Fruit fly (Drosophila melanogaster) whole organism, wandering third instar larva: ENCODE results near the gene Lk6.

Source experiments
- Abd-B ChIP-seq: fragments of >200 bp; optimal IDR thresholded peaks from 2 replicates; lab custom pipeline; 2017; ENCODE audit warnings: missing biosample characterization, missing genetic modification characterization
- CG32264 ChIP-seq: fragments of 200-800 bp; sonication (Bioruptor generic); optimal IDR thresholded peaks from 2 replicates; lab custom pipeline; 2016; ENCODE audit warnings: missing biosample characterization, missing genetic modification characterization
- CG9705 ChIP-seq: fragments of 200-800 bp; sonication (Bioruptor generic); optimal IDR thresholded peaks from 2 replicates; lab custom pipeline; 2018; ENCODE audit warnings: missing biosample characterization, mild to moderate bottlenecking, missing genetic modification characterization
- CrebA ChIP-seq: fragments of 200-800 bp; sonication (Bioruptor generic); optimal IDR thresholded peaks from 2 replicates; lab custom pipeline; 2016; ENCODE audit warnings: missing biosample characterization, mild to moderate bottlenecking, missing genetic modification characterization, borderline replicate concordance
- Dfd ChIP-seq: fragments of >200 bp; optimal IDR thresholded peaks from 2 replicates; lab custom pipeline; 2017; ENCODE audit warnings: missing biosample characterization, missing genetic modification characterization
- GATAd ChIP-seq: sonication (Bioruptor generic); optimal IDR thresholded peaks from 2 replicates; lab custom pipeline; 2016; ENCODE audit warnings: missing biosample characterization, missing genetic modification characterization
- HLH106 ChIP-seq: fragments of 200-800 bp; optimal IDR thresholded peaks from 3 replicates; lab custom pipeline; 2019; ENCODE audit warnings: missing biosample characterization, mild to moderate bottlenecking, missing genetic modification characterization, moderate library complexity
- Hnf4 ChIP-seq: fragments of 200-800 bp; sonication (Bioruptor generic); optimal IDR thresholded peaks from 2 replicates; lab custom pipeline; 2016; ENCODE audit warnings: missing biosample characterization, mild to moderate bottlenecking, missing genetic modification characterization
- Hr78 ChIP-seq: fragments of >200 bp; optimal IDR thresholded peaks from 2 replicates; lab custom pipeline; 2017; ENCODE audit warnings: missing biosample characterization, missing genetic modification characterization
- Hr83 ChIP-seq: fragments of 200-300 bp; sonication (Bioruptor generic); optimal IDR thresholded peaks from 2 replicates; lab custom pipeline; 2016; ENCODE audit warnings: missing biosample characterization, mild to moderate bottlenecking, missing genetic modification characterization, moderate library complexity; ENCODE audit not compliant: poor library complexity, severe bottlenecking
- Jra ChIP-seq: sonication (Bioruptor generic); optimal IDR thresholded peaks from 2 replicates; lab custom pipeline; 2016; ENCODE audit warnings: missing biosample characterization, missing genetic modification characterization
- Mio ChIP-seq: sonication (Bioruptor generic); optimal IDR thresholded peaks from 2 replicates; lab custom pipeline; 2016; ENCODE audit warnings: missing biosample characterization, missing genetic modification characterization
- Myc ChIP-seq: fragments of >200 bp; optimal IDR thresholded peaks from 2 replicates; lab custom pipeline; 2017
- N ChIP-seq: fragments of >200 bp; optimal IDR thresholded peaks from 2 replicates; lab custom pipeline; 2018; ENCODE audit warnings: missing biosample characterization, missing external identifiers, missing genetic modification characterization
- OdsH ChIP-seq: fragments of 200-800 bp; sonication (Bioruptor generic); optimal IDR thresholded peaks from 2 replicates; lab custom pipeline; 2016; ENCODE audit warnings: missing biosample characterization, mild to moderate bottlenecking, missing genetic modification characterization
- Rel ChIP-seq, 2 experiments: fragments of 200-800 bp; sonication (Bioruptor generic) in 1 of 2; optimal IDR thresholded peaks; 2 replicates in 1 of 2; 3 replicates in 1 of 2; lab custom pipeline; 2016 to 2019; ENCODE audit warnings: mild to moderate bottlenecking in 2 of 2, missing biosample characterization in 2 of 2, missing genetic modification characterization in 2 of 2, moderate library complexity in 1 of 2
- Sp1 ChIP-seq: fragments of 200-800 bp; sonication (Bioruptor generic); optimal IDR thresholded peaks from 3 replicates; lab custom pipeline; 2019; ENCODE audit warnings: missing biosample characterization, mild to moderate bottlenecking, missing genetic modification characterization, moderate library complexity
- Vsx2 ChIP-seq: fragments of 200-300, 225-300 bp; sonication (Bioruptor generic); optimal IDR thresholded peaks from 2 replicates; lab custom pipeline; 2018; ENCODE audit warnings: missing biosample characterization, missing genetic modification characterization; ENCODE audit not compliant: partially characterized antibody
- br ChIP-seq: fragments of 200-800 bp; sonication (Bioruptor generic); optimal IDR thresholded peaks from 2 replicates; lab custom pipeline; 2016; ENCODE audit warnings: missing biosample characterization, missing genetic modification characterization
- brk ChIP-seq: fragments of 200-800 bp; sonication (Bioruptor generic); optimal IDR thresholded peaks from 2 replicates; lab custom pipeline; 2016; ENCODE audit warnings: missing biosample characterization, mild to moderate bottlenecking, missing genetic modification characterization
- dl ChIP-seq, 2 experiments: fragments of 175-275, 200-275 bp in 1 of 2; fragments of 200-275 bp in 1 of 2; sonication (Bioruptor generic); optimal IDR thresholded peaks; lab custom pipeline; 2018; ENCODE audit warnings: mild to moderate bottlenecking in 2 of 2, missing biosample characterization in 2 of 2, missing genetic modification characterization in 2 of 2, moderate library complexity in 2 of 2; ENCODE audit not compliant: partially characterized antibody in 2 of 2, insufficient read depth in 1 of 2
- dmrt93B ChIP-seq: fragments of 200-800 bp; sonication (Bioruptor generic); optimal IDR thresholded peaks from 2 replicates; lab custom pipeline; 2018; ENCODE audit warnings: missing biosample characterization, mild to moderate bottlenecking, missing genetic modification characterization
- ey ChIP-seq: fragments of 200-800 bp; sonication (Bioruptor generic); optimal IDR thresholded peaks from 2 replicates; lab custom pipeline; 2016; ENCODE audit warnings: missing biosample characterization, missing genetic modification characterization
- foxo ChIP-seq, 2 experiments: fragments of 200-800 bp; sonication (Bioruptor generic); optimal IDR thresholded peaks; 2 replicates in 1 of 2; 3 replicates in 1 of 2; lab custom pipeline; 2016 to 2017; ENCODE audit warnings: missing biosample characterization in 2 of 2, missing genetic modification characterization in 2 of 2
- fru ChIP-seq: fragments of 200-800 bp; sonication (Bioruptor generic); optimal IDR thresholded peaks from 3 replicates; lab custom pipeline; 2016; ENCODE audit warnings: missing biosample characterization, mild to moderate bottlenecking, missing genetic modification characterization
- h ChIP-seq: fragments of 200-800 bp; sonication (Bioruptor generic); optimal IDR thresholded peaks from 3 replicates; lab custom pipeline; 2016; ENCODE audit warnings: missing biosample characterization, mild to moderate bottlenecking, missing genetic modification characterization
- jim ChIP-seq: fragments of 175-275, 200-325 bp; sonication (Bioruptor generic); optimal IDR thresholded peaks from 2 replicates; lab custom pipeline; 2016; ENCODE audit warnings: missing biosample characterization, mild to moderate bottlenecking, missing genetic modification characterization
- lola ChIP-seq: fragments of >200 bp; optimal IDR thresholded peaks from 2 replicates; lab custom pipeline; 2017; ENCODE audit warnings: missing biosample characterization, missing genetic modification characterization
- pan ChIP-seq: fragments of >200 bp; optimal IDR thresholded peaks from 2 replicates; lab custom pipeline; 2017
- psq ChIP-seq: fragments of 200-800 bp; sonication (Bioruptor generic); optimal IDR thresholded peaks from 3 replicates; lab custom pipeline; 2017; ENCODE audit warnings: missing biosample characterization, mild to moderate bottlenecking, missing genetic modification characterization, moderate library complexity
- rgr ChIP-seq: fragments of 200-800 bp; sonication (Bioruptor generic); optimal IDR thresholded peaks from 3 replicates; lab custom pipeline; 2016; ENCODE audit warnings: missing biosample characterization, mild to moderate bottlenecking, missing genetic modification characterization
- sv ChIP-seq: fragments of 200-800 bp; sonication (Bioruptor generic); optimal IDR thresholded peaks from 3 replicates; lab custom pipeline; 2016; ENCODE audit warnings: missing biosample characterization, missing genetic modification characterization
- tai ChIP-seq: sonication (Bioruptor generic); optimal IDR thresholded peaks from 2 replicates; lab custom pipeline; 2016; ENCODE audit warnings: missing biosample characterization, missing genetic modification characterization
- usp ChIP-seq: fragments of >200 bp; optimal IDR thresholded peaks from 2 replicates; lab custom pipeline; 2017; ENCODE audit warnings: missing biosample characterization, missing genetic modification characterization
- woc ChIP-seq: sonication (Bioruptor generic); optimal IDR thresholded peaks from 2 replicates; lab custom pipeline; 2016; ENCODE audit warnings: missing biosample characterization, mild to moderate bottlenecking, missing genetic modification characterization

Lk6 gene

dm6 chr3R:11807641-11808040 lies 43.4 kb upstream of the Lk6 start:
- TF ChIP-seq usp (GFP tag; lab: Kevin White, UChicago) (no peak), HLH106 (tag; lab: Kevin White, UChicago) (no peak), psq (no peak), Hr78 (GFP tag; lab: Kevin White, UChicago) (no peak), fru (GFP tag; lab: Kevin White, UChicago) (no peak), sv (GFP tag; lab: Kevin White, UChicago) (no peak), jim (no peak), foxo (GFP tag; optimal IDR thresholded peaks at IDR 0.05; lab: Kevin White, UChicago) (no peak), CrebA (no peak), tai (GFP tag; lab: Kevin White, UChicago) (no peak), lola (GFP tag; lab: Kevin White, UChicago) (no peak), dmrt93B (no peak), Mio (GFP tag; lab: Kevin White, UChicago) (no peak), pan (lab: Kevin White, UChicago) (no peak), br (GFP tag; lab: Kevin White, UChicago) (no peak), CG32264 (no peak)

- TF ChIP-seq usp (GFP tag; lab: Kevin White, UChicago) = no peak
- TF ChIP-seq h (GFP tag; lab: Kevin White, UChicago) = peak; percentile 32
- TF ChIP-seq rgr (GFP tag; lab: Kevin White, UChicago) = peak; percentile 14
- peak; percentile 12 for TF ChIP-seq ey
- TF ChIP-seq HLH106 (tag; lab: Kevin White, UChicago) = peak; percentile 10
- TF ChIP-seq br (GFP tag; lab: Kevin White, UChicago) = peak; percentile 27
- TF ChIP-seq fru (GFP tag; lab: Kevin White, UChicago) = peak; percentile 46
- TF ChIP-seq pan (lab: Kevin White, UChicago) = no peak
- no peak for TF ChIP-seq Hr83 (GFP tag; lab: Kevin White, UChicago)
- TF ChIP-seq foxo (GFP tag; optimal IDR thresholded peaks at IDR 0.05; lab: Kevin White, UChicago) = peak in 1 of 2 experiments; percentile 44
These were observed 42.5 kb upstream of the Lk6 start for dm6 chr3R:11806753-11807152.

dm6 chr3R:11805584-11805983 lies 41.3 kb upstream of the Lk6 start:
- TF ChIP-seq psq (peak; percentile 2), pan (lab: Kevin White, UChicago) (no peak), Jra (GFP tag; lab: Kevin White, UChicago) (peak; percentile 15), usp (GFP tag; lab: Kevin White, UChicago) (no peak), OdsH (GFP tag; lab: Kevin White, UChicago) (peak; percentile 10), Vsx2 (no peak), ey (peak; percentile 10), HLH106 (tag; lab: Kevin White, UChicago) (peak; percentile 63), Myc (lab: Kevin White, UChicago) (no peak), Sp1 (GFP tag; lab: Kevin White, UChicago) (peak; percentile 48), fru (GFP tag; lab: Kevin White, UChicago) (peak; percentile 44), brk (GFP tag; lab: Kevin White, UChicago) (peak; percentile 24), Hnf4 (GFP tag; lab: Kevin White, UChicago) (peak; percentile 22), foxo (GFP tag; optimal IDR thresholded peaks at IDR 0.05; lab: Kevin White, UChicago) (peak in 1 of 2 experiments; percentile 65), rgr (GFP tag; lab: Kevin White, UChicago) (peak; percentile 4), CrebA (peak; percentile 31), CG32264 (no peak), h (GFP tag; lab: Kevin White, UChicago) (peak; percentile 45), N (GFP tag; lab: Kevin White, UChicago) (no peak)

- TF ChIP-seq Sp1 (GFP tag; lab: Kevin White, UChicago) (no peak), br (GFP tag; lab: Kevin White, UChicago) (peak; percentile 59), Hr83 (GFP tag; lab: Kevin White, UChicago) (peak; percentile 61), psq (no peak), N (GFP tag; lab: Kevin White, UChicago) (no peak)
These were observed 32.5 kb upstream of the Lk6 start, which contains the start of gene Sbf for dm6 chr3R:11796780-11797179. Gene Sbf (minus strand): TSS chr3R:11796948.

- TF ChIP-seq Dfd (no peak), Hr78 (GFP tag; lab: Kevin White, UChicago) (no peak), tai (GFP tag; lab: Kevin White, UChicago) (no peak), woc (no peak), jim (no peak), Myc (lab: Kevin White, UChicago) (no peak), dl (GFP tag; optimal IDR thresholded peaks at IDR 0.05; lab: Kevin White, UChicago; ENCODE audit: insufficient read depth in 1 of 2, partially characterized antibody in 2 of 2) (no peak), OdsH (GFP tag; lab: Kevin White, UChicago) (peak; percentile 41), rgr (GFP tag; lab: Kevin White, UChicago) (no peak), pan (lab: Kevin White, UChicago) (no peak), CG9705 (peak; percentile 65), Jra (GFP tag; lab: Kevin White, UChicago) (no peak), brk (GFP tag; lab: Kevin White, UChicago) (no peak), sv (GFP tag; lab: Kevin White, UChicago) (peak; percentile 41), ey (no peak), CG32264 (no peak), Hnf4 (GFP tag; lab: Kevin White, UChicago) (no peak), h (GFP tag; lab: Kevin White, UChicago) (no peak), GATAd (GFP tag; lab: Kevin White, UChicago) (no peak), psq (peak; percentile 37), dmrt93B (no peak), br (GFP tag; lab: Kevin White, UChicago) (no peak), Rel (GFP tag; optimal IDR thresholded peaks at IDR 0.05; lab: Kevin White, UChicago) (no peak), Rel (tag; optimal IDR thresholded peaks at IDR 0.05; lab: Kevin White, UChicago) (peak; percentile 70), N (GFP tag; lab: Kevin White, UChicago) (no peak), Hr83 (GFP tag; lab: Kevin White, UChicago) (no peak), Abd-B (no peak), CrebA (no peak)
These were observed 22.5 kb upstream of the Lk6 start, which contains the start of the genes prd1 and HisCl1 for dm6 chr3R:11786695-11787226. Gene prd1 (minus strand): TSS chr3R:11787014. Gene HisCl1 (plus strand): TSS chr3R:11787176.
